Fruit fly (Drosophila melanogaster) whole organism, embryonic: ENCODE measurements around the gene anchor.

Source experiments
- CG12219 ChIP-seq: fragments of 200-800 bp; sonication (Bioruptor generic); optimal IDR thresholded peaks from 3 replicates; lab custom pipeline; 2018; ENCODE audit warnings: missing biosample characterization, mild to moderate bottlenecking, missing genetic modification characterization
- CG12942 ChIP-seq: fragments of 200-800 bp; sonication (Bioruptor generic); optimal IDR thresholded peaks from 3 replicates; lab custom pipeline; 2016; ENCODE audit warnings: missing biosample characterization, missing genetic modification characterization
- CG15601 ChIP-seq: fragments of 200-800 bp; sonication (Bioruptor generic); optimal IDR thresholded peaks from 3 replicates; lab custom pipeline; 2019; ENCODE audit warnings: missing biosample characterization, mild to moderate bottlenecking, missing genetic modification characterization, moderate library complexity
- CG15696 ChIP-seq: fragments of 200-800 bp; sonication (Bioruptor generic); optimal IDR thresholded peaks from 2 replicates; lab custom pipeline; 2019; ENCODE audit warnings: missing biosample characterization, mild to moderate bottlenecking, missing genetic modification characterization, moderate library complexity
- CG1603 ChIP-seq: fragments of 200-800 bp; sonication (Bioruptor generic); optimal IDR thresholded peaks from 2 replicates; lab custom pipeline; 2019; ENCODE audit warnings: missing biosample characterization, mild to moderate bottlenecking, missing genetic modification characterization, moderate library complexity
- CG17612 ChIP-seq: fragments of 200-800 bp; sonication (Bioruptor generic); IDR thresholded peaks from 2 replicates; pipeline ENCODE4 v1.3.6; 2022; ENCODE audit warnings: missing biosample characterization, missing genetic modification characterization
- CG1792 ChIP-seq: fragments of 200-800 bp; sonication (Bioruptor generic); optimal IDR thresholded peaks from 2 replicates; lab custom pipeline; 2016; ENCODE audit warnings: missing biosample characterization, missing genetic modification characterization
- CG2116 ChIP-seq: fragments of 200-800 bp; sonication (Bioruptor generic); optimal IDR thresholded peaks from 3 replicates; lab custom pipeline; 2018; ENCODE audit warnings: missing biosample characterization, mild to moderate bottlenecking, missing genetic modification characterization
- CG2202 ChIP-seq: fragments of 200-800 bp; sonication (Bioruptor generic); optimal IDR thresholded peaks from 2 replicates; lab custom pipeline; 2018; ENCODE audit warnings: missing biosample characterization, mild to moderate bottlenecking, missing genetic modification characterization
- CG30403 ChIP-seq: fragments of 200-800 bp; sonication (Bioruptor generic); optimal IDR thresholded peaks from 3 replicates; lab custom pipeline; 2016; ENCODE audit warnings: missing biosample characterization, missing genetic modification characterization
- CG32772 ChIP-seq: fragments of 200-800 bp; sonication (Bioruptor generic); IDR thresholded peaks from 2 replicates; pipeline ENCODE4 v1.3.6; 2022; ENCODE audit warnings: missing biosample characterization, missing genetic modification characterization
- CG33557 ChIP-seq: fragments of 200-800 bp; sonication (Bioruptor generic); optimal IDR thresholded peaks from 2 replicates; lab custom pipeline; 2019; ENCODE audit warnings: missing biosample characterization, mild to moderate bottlenecking, missing genetic modification characterization, moderate library complexity
- CG7987 ChIP-seq: fragments of 200-800 bp; sonication (Bioruptor generic); optimal IDR thresholded peaks from 2 replicates; lab custom pipeline; 2018; ENCODE audit warnings: missing biosample characterization, mild to moderate bottlenecking, missing genetic modification characterization, moderate library complexity
- CG9437 ChIP-seq: fragments of 200-800 bp; sonication (Bioruptor generic); optimal IDR thresholded peaks from 2 replicates; lab custom pipeline; 2018; ENCODE audit warnings: missing biosample characterization, mild to moderate bottlenecking, missing genetic modification characterization
- E2f2 ChIP-seq: fragments of 200-800 bp; sonication (Bioruptor generic); IDR thresholded peaks from 2 replicates; pipeline ENCODE4 v1.3.6; 2022; ENCODE audit warnings: missing biosample characterization, missing genetic modification characterization
- Gsc ChIP-seq: fragments of 200-800 bp; sonication (Bioruptor generic); IDR thresholded peaks from 2 replicates; pipeline ENCODE4 v1.3.6; 2022; ENCODE audit warnings: missing biosample characterization, missing genetic modification characterization
- H2.0 ChIP-seq: fragments of 200-800 bp; sonication (Bioruptor generic); IDR thresholded peaks from 2 replicates; pipeline ENCODE4 v1.3.6; 2022; ENCODE audit warnings: missing biosample characterization, missing genetic modification characterization
- HLH54F ChIP-seq: fragments of 200-800 bp; sonication (Bioruptor generic); optimal IDR thresholded peaks from 3 replicates; lab custom pipeline; 2016; ENCODE audit warnings: missing biosample characterization, missing genetic modification characterization
- Hr3 ChIP-seq: fragments of 200-800 bp; sonication (Bioruptor generic); optimal IDR thresholded peaks from 3 replicates; lab custom pipeline; 2016; ENCODE audit warnings: missing biosample characterization, missing genetic modification characterization
- MTF-1 ChIP-seq: fragments of 200-800 bp; sonication (Bioruptor generic); optimal IDR thresholded peaks from 2 replicates; lab custom pipeline; 2018; ENCODE audit warnings: missing biosample characterization, mild to moderate bottlenecking, missing genetic modification characterization, borderline replicate concordance
- Max ChIP-seq: fragments of 200-800 bp; sonication (Bioruptor generic); optimal IDR thresholded peaks from 2 replicates; lab custom pipeline; 2016; ENCODE audit warnings: missing biosample characterization, mild to moderate bottlenecking, missing genetic modification characterization
- Mrtf ChIP-seq: fragments of 200-800 bp; sonication (Bioruptor generic); IDR thresholded peaks from 3 replicates; pipeline ENCODE4 v1.3.6; 2022; ENCODE audit warnings: missing biosample characterization, missing genetic modification characterization
- Nf-YA ChIP-seq: fragments of 200-800 bp; sonication (Bioruptor generic); IDR thresholded peaks from 2 replicates; pipeline ENCODE4 v1.3.6; 2022; ENCODE audit warnings: missing biosample characterization, missing genetic modification characterization
- Optix ChIP-seq: fragments of 200-800 bp; sonication (Bioruptor generic); IDR thresholded peaks from 3 replicates; pipeline ENCODE4 v1.3.6; 2022; ENCODE audit warnings: missing biosample characterization, missing genetic modification characterization
- Ptx1 ChIP-seq: fragments of 200-800 bp; sonication (Bioruptor generic); IDR thresholded peaks from 2 replicates; pipeline ENCODE4 v1.3.6; 2022; ENCODE audit warnings: missing biosample characterization, missing genetic modification characterization
- Vsx1 ChIP-seq: fragments of 200-800 bp; sonication (Bioruptor generic); optimal IDR thresholded peaks from 2 replicates; lab custom pipeline; 2017; ENCODE audit warnings: missing biosample characterization, mild to moderate bottlenecking, missing genetic modification characterization, missing genetic modification reagents
- Xbp1 ChIP-seq: fragments of 200-800 bp; sonication (Bioruptor generic); optimal IDR thresholded peaks from 3 replicates; lab custom pipeline; 2016; ENCODE audit warnings: missing biosample characterization, mild to moderate bottlenecking, missing genetic modification characterization
- amos ChIP-seq: fragments of 200-800 bp; sonication (Bioruptor generic); IDR thresholded peaks from 2 replicates; pipeline ENCODE4 v1.3.6; 2022; ENCODE audit warnings: missing biosample characterization, missing genetic modification characterization; ENCODE audit not compliant: partially characterized antibody
- btn ChIP-seq: fragments of 200-800 bp; sonication (Bioruptor generic); optimal IDR thresholded peaks from 2 replicates; lab custom pipeline; 2016; ENCODE audit warnings: missing biosample characterization, missing genetic modification characterization
- cas ChIP-seq: fragments of 200-800 bp; sonication (Bioruptor generic); IDR thresholded peaks from 2 replicates; pipeline ENCODE4 v1.3.6; 2022; ENCODE audit warnings: missing biosample characterization, missing genetic modification characterization
- corto ChIP-seq: fragments of 200-800 bp; sonication (Bioruptor generic); optimal IDR thresholded peaks from 2 replicates; lab custom pipeline; 2016; ENCODE audit warnings: missing biosample characterization, mild to moderate bottlenecking, missing genetic modification characterization, moderate library complexity
- da ChIP-seq: fragments of 200-800 bp; sonication (Bioruptor generic); optimal IDR thresholded peaks from 2 replicates; lab custom pipeline; 2016; ENCODE audit warnings: missing biosample characterization, missing genetic modification characterization
- disco-r ChIP-seq: fragments of 200-800 bp; sonication (Bioruptor generic); optimal IDR thresholded peaks from 2 replicates; lab custom pipeline; 2016; ENCODE audit warnings: missing biosample characterization, missing genetic modification characterization
- emc ChIP-seq: fragments of 200-800 bp; sonication (Bioruptor generic); optimal IDR thresholded peaks from 2 replicates; lab custom pipeline; 2016; ENCODE audit warnings: missing biosample characterization, missing genetic modification characterization
- en ChIP-seq: fragments of 200-800 bp; sonication (Bioruptor generic); optimal IDR thresholded peaks from 2 replicates; lab custom pipeline; 2016; ENCODE audit warnings: missing biosample characterization, missing genetic modification characterization
- exex ChIP-seq: fragments of 200-800 bp; sonication (Bioruptor generic); optimal IDR thresholded peaks from 4 replicates; lab custom pipeline; 2018; ENCODE audit warnings: missing biosample characterization, mild to moderate bottlenecking, missing genetic modification characterization, moderate library complexity
- gcm2 ChIP-seq: fragments of 200-800 bp; sonication (Bioruptor generic); optimal IDR thresholded peaks from 2 replicates; lab custom pipeline; 2016; ENCODE audit warnings: missing biosample characterization, missing genetic modification characterization
- h ChIP-seq: fragments of >200 bp; optimal IDR thresholded peaks from 2 replicates; lab custom pipeline; 2017
- her ChIP-seq: fragments of 200-800 bp; sonication (Bioruptor generic); optimal IDR thresholded peaks from 2 replicates; lab custom pipeline; 2016; ENCODE audit warnings: missing biosample characterization, missing genetic modification characterization
- ind ChIP-seq: fragments of 200-800 bp; sonication (Bioruptor generic); optimal IDR thresholded peaks from 3 replicates; lab custom pipeline; 2016; ENCODE audit warnings: missing biosample characterization, missing genetic modification characterization
- jigr1 ChIP-seq: fragments of 200-800 bp; sonication (Bioruptor generic); IDR thresholded peaks from 3 replicates; pipeline ENCODE4 v1.3.6; 2022; ENCODE audit warnings: missing biosample characterization, missing genetic modification characterization
- kni ChIP-seq: fragments of 200-800 bp; sonication (Bioruptor generic); optimal IDR thresholded peaks from 3 replicates; lab custom pipeline; 2017; ENCODE audit warnings: mild to moderate bottlenecking, missing biosample characterization, missing genetic modification reagents, missing genetic modification characterization
- org-1 ChIP-seq: fragments of 200-800 bp; sonication (Bioruptor generic); optimal IDR thresholded peaks from 2 replicates; lab custom pipeline; 2017; ENCODE audit warnings: missing biosample characterization, missing genetic modification characterization
- otp ChIP-seq: fragments of 200-800 bp; sonication (Bioruptor generic); IDR thresholded peaks from 3 replicates; pipeline ENCODE4, ENCODE4 v1.3.6; 2022; ENCODE audit warnings: missing biosample characterization, missing genetic modification characterization
- prd ChIP-seq, 3 experiments: fragments of >200 bp in 2 of 3; fragments of 200-800 bp in 1 of 3; sonication (Bioruptor generic) in 1 of 3; optimal IDR thresholded peaks in 2 of 3; IDR thresholded peaks in 1 of 3; 2 replicates in 2 of 3; 3 replicates in 1 of 3; pipeline versions ENCODE4 v1.3.6 to Lab custom; 2017 to 2022; ENCODE audit warnings: missing biosample characterization in 1 of 3, missing genetic modification characterization in 1 of 3
- sd ChIP-seq: fragments of 200-800 bp; sonication (Bioruptor generic); optimal IDR thresholded peaks from 3 replicates; lab custom pipeline; 2018; ENCODE audit warnings: missing biosample characterization, mild to moderate bottlenecking, missing genetic modification characterization, moderate library complexity
- sens-2 ChIP-seq: fragments of 200-800 bp; sonication (Bioruptor generic); IDR thresholded peaks from 2 replicates; pipeline ENCODE4 v1.3.6; 2022; ENCODE audit warnings: missing biosample characterization, missing genetic modification characterization
- tap ChIP-seq: fragments of 200-800 bp; optimal IDR thresholded peaks from 3 replicates; lab custom pipeline; 2019; ENCODE audit warnings: missing biosample characterization, mild to moderate bottlenecking, missing genetic modification characterization, moderate library complexity
- tgo ChIP-seq: fragments of 200-800 bp; sonication (Bioruptor generic); IDR thresholded peaks from 3 replicates; pipeline ENCODE4 v1.3.6; 2022; ENCODE audit warnings: missing biosample characterization, missing genetic modification characterization
- wdn ChIP-seq: fragments of 200-800 bp; sonication (Bioruptor generic); IDR thresholded peaks from 2 replicates; pipeline ENCODE4 v1.3.6; 2022; ENCODE audit warnings: missing biosample characterization, missing genetic modification characterization
- zf30C ChIP-seq: fragments of 200-800 bp; sonication (Bioruptor generic); optimal IDR thresholded peaks from 3 replicates; lab custom pipeline; 2018; ENCODE audit warnings: missing biosample characterization, mild to moderate bottlenecking, missing genetic modification characterization

anchor gene

DNA sequence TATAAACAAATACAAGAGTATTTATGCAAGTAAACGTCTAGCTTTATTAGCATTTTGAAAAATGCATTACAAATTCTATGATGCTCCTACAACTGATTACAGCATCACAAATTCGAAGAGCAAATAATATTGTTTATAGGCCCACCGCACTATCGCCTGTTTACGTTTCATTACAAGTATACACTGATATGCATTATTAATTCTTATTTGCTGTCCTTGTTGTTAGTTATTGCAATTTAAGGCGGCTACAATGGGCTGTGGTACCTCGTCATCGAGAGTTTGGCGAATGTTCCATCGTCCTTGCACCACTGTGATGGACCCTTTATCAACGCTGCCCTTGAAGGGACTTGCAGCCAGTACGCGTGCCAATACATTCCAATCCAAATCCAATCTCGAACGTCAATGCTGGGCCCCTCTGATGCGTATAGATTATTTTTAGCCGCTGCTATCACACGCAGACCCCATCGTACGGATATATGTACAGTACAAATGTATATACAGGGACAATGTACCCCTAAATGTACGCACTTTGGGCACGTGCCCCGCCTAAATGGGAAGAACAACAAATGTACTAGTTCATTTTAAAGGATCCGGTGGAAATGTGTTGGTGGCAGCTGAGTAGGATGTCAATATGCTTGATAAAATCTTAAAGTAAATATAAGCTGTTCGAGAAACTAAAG is 35.2 kb downstream of the anchor start (continued):
- TF ChIP-seq otp (GFP tag; lab: Robert Waterston, UW) (no peak), Xbp1 (no peak), gcm2 (no peak), kni (GFP tag; lab: Kevin White, UChicago) (no peak), sens-2 (GFP tag; lab: Robert Waterston, UW) (no peak), Optix (no peak), org-1 (peak; percentile 19), amos (no peak), exex (tag; lab: Kevin White, UChicago) (no peak), MTF-1 (no peak), CG12942 (GFP tag; lab: Kevin White, UChicago) (no peak), zf30C (GFP tag; lab: Kevin White, UChicago) (no peak), da (no peak), Mrtf (GFP tag; lab: Robert Waterston, UW) (no peak), H2.0 (GFP tag; lab: Robert Waterston, UW) (no peak), CG7987 (GFP tag; lab: Kevin White, UChicago) (no peak), CG12219 (GFP tag; lab: Kevin White, UChicago) (no peak), cas (GFP tag; lab: Robert Waterston, UW) (no peak), CG9437 (no peak), her (GFP tag; lab: Kevin White, UChicago) (no peak), en (GFP tag; lab: Kevin White, UChicago) (no peak), h (lab: Kevin White, UChicago) (no peak), Gsc (GFP tag; lab: Robert Waterston, UW) (no peak), CG32772 (GFP tag; lab: Robert Waterston, UW) (no peak), prd (optimal IDR thresholded peaks at IDR 0.05; lab: Kevin White, UChicago) (no peak), prd (GFP tag; IDR thresholded peaks at IDR 0.05; lab: Robert Waterston, UW) (0 out of 3 replicates have a peak, but pooled peaks have one; percentile 16), sd (tag; lab: Kevin White, UChicago) (peak; percentile 1), CG1792 (no peak), CG2116 (no peak), tgo (no peak), Ptx1 (GFP tag; lab: Robert Waterston, UW) (no peak), CG2202 (no peak), Max (GFP tag; lab: Kevin White, UChicago) (no peak), HLH54F (GFP tag; lab: Kevin White, UChicago) (no peak), tap (no peak), CG1603 (tag; lab: Kevin White, UChicago) (peak; percentile 38), btn (GFP tag; lab: Kevin White, UChicago) (no peak), Nf-YA (no peak), CG33557 (GFP tag; lab: Kevin White, UChicago) (peak; percentile 29), disco-r (GFP tag; lab: Kevin White, UChicago) (no peak), jigr1 (GFP tag; lab: Robert Waterston, UW) (no peak), CG30403 (no peak), CG15696 (tag; lab: Kevin White, UChicago) (peak; percentile 7), corto (GFP tag; lab: Kevin White, UChicago) (no peak), E2f2 (GFP tag; lab: Robert Waterston, UW) (no peak), Hr3 (GFP tag; lab: Kevin White, UChicago) (no peak), CG17612 (no peak), ind (GFP tag; lab: Kevin White, UChicago) (no peak), CG15601 (peak; percentile 5), wdn (GFP tag; lab: Robert Waterston, UW) (no peak), emc (no peak), Vsx1 (no peak)
